Fruit fly (Drosophila melanogaster): ENCODE measurements around the gene Yp3.

The Yp3 gene

DNA sequence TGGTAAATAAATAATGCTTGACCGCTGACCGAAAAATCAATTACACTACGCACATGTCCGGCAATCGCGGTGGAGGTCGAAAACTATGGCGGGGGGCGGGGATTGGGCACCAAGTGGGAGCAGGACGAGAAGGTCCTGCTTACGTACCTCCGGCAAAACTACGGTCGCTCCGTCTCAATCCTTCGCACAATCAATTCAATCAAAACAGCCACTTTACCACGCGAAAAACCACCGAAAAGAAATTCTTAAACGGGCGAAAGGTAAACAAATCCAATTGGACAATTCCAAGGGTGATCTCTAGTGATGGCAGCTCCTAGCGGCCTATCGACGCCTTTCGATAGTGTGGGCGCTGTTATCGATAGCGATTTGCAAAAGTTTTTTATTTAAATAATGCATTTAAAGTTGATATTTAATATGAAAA, 41.4 kb upstream of the Yp3 start, which contains the start of gene Nadsyn (continued):
- TF ChIP-seq CG14860 (GFP tag; IDR thresholded peaks at IDR 0.05; ENCODE audit: partially characterized antibody) = peak; percentile 69
- no peak for TF ChIP-seq corto (GFP tag; optimal IDR thresholded peaks at IDR 0.05)
- no peak for TF ChIP-seq CG14014 (GFP tag; IDR thresholded peaks at IDR 0.05)
- TF ChIP-seq Trl (optimal IDR thresholded peaks at IDR 0.05) = no peak
- no peak for TF ChIP-seq Trl (GFP tag; optimal IDR thresholded peaks at IDR 0.05)
- TF ChIP-seq knrl (GFP tag; IDR thresholded peaks at IDR 0.05; ENCODE audit: partially characterized antibody) = peak; percentile 84
- TF ChIP-seq Ptx1 (GFP tag; IDR thresholded peaks at IDR 0.05) = no peak
- TF ChIP-seq ase (GFP tag; IDR thresholded peaks at IDR 0.05) = no peak
- no peak for TF ChIP-seq Asciz (GFP tag; optimal IDR thresholded peaks at IDR 0.05)
- TF ChIP-seq psq (GFP tag; optimal IDR thresholded peaks at IDR 0.05) = no peak
- TF ChIP-seq Dip3 (GFP tag; optimal IDR thresholded peaks at IDR 0.05) = no peak
- no peak for TF ChIP-seq CG10543 (GFP tag; optimal IDR thresholded peaks at IDR 0.05)
- no peak for TF ChIP-seq Bdp1 (GFP tag; optimal IDR thresholded peaks at IDR 0.05)
- TF ChIP-seq CG11504 (tag; optimal IDR thresholded peaks at IDR 0.05) = no peak
- TF ChIP-seq ash1 (GFP tag; optimal IDR thresholded peaks at IDR 0.05) = no peak
- peak; percentile 66; the same call in 1 of the 2 replicates for TF ChIP-seq CG42726 (GFP tag; IDR thresholded peaks at IDR 0.05; ENCODE audit: partially characterized antibody)
- TF ChIP-seq Rfx (GFP tag; IDR thresholded peaks at IDR 0.05) = no peak
- peak; percentile 81 for TF ChIP-seq Med (GFP tag)
- TF ChIP-seq unc-4 (GFP tag; IDR thresholded peaks at IDR 0.05; ENCODE audit: partially characterized antibody) = peak; percentile 81
- no peak for TF ChIP-seq Rx (GFP tag; IDR thresholded peaks at IDR 0.05)
- no peak for TF ChIP-seq CG10565 (GFP tag; optimal IDR thresholded peaks at IDR 0.05)
- TF ChIP-seq CG4282 (GFP tag; optimal IDR thresholded peaks at IDR 0.05) = no peak
- TF ChIP-seq tgo (GFP tag; IDR thresholded peaks at IDR 0.05) = no peak
- no peak for TF ChIP-seq Chrac-16 (GFP tag; optimal IDR thresholded peaks at IDR 0.05)
- TF ChIP-seq nerfin-1 (tag; optimal IDR thresholded peaks at IDR 0.05) = peak; percentile 20
- TF ChIP-seq tll (GFP tag; optimal IDR thresholded peaks at IDR 0.05) = no peak
- TF ChIP-seq so (GFP tag; IDR thresholded peaks at IDR 0.05) = no peak
- TF ChIP-seq sima (GFP tag; optimal IDR thresholded peaks at IDR 0.05) = no peak
- no peak for TF ChIP-seq Poxn (GFP tag; IDR thresholded peaks at IDR 0.05)
- TF ChIP-seq CG7963 (GFP tag; IDR thresholded peaks at IDR 0.05; ENCODE audit: partially characterized antibody) = peak; percentile 82; the same call in 2 of the 3 replicates
- TF ChIP-seq pan (optimal IDR thresholded peaks at IDR 0.05) = no peak
- TF ChIP-seq pan (GFP tag; optimal IDR thresholded peaks at IDR 0.05 in 1 of 2, IDR thresholded peaks at IDR 0.05 in 1 of 2) = no peak
- no peak for TF ChIP-seq CG11093 (GFP tag; IDR thresholded peaks at IDR 0.05)
- TF ChIP-seq CG16779 (GFP tag; IDR thresholded peaks at IDR 0.05) = no peak
- no peak for TF ChIP-seq CG11723 (GFP tag; optimal IDR thresholded peaks at IDR 0.05)
- no peak for TF ChIP-seq CG7556 (GFP tag; optimal IDR thresholded peaks at IDR 0.05)
- TF ChIP-seq CG15601 (tag; optimal IDR thresholded peaks at IDR 0.05) = no peak
- TF ChIP-seq PHDP (tag; optimal IDR thresholded peaks at IDR 0.05) = no peak
- peak; percentile 70 for TF ChIP-seq inv (GFP tag; IDR thresholded peaks at IDR 0.05; ENCODE audit: partially characterized antibody)
- TF ChIP-seq ken (GFP tag; IDR thresholded peaks at IDR 0.05) = no peak
- TF ChIP-seq CG12659 (GFP tag; optimal IDR thresholded peaks at IDR 0.05) = peak; percentile 49
- no peak for TF ChIP-seq CG33557 (GFP tag; optimal IDR thresholded peaks at IDR 0.05)
- TF ChIP-seq CG4617 (GFP tag; optimal IDR thresholded peaks at IDR 0.05; ENCODE audit: borderline replicate concordance) = peak; percentile 14
- TF ChIP-seq CG12104 (GFP tag; optimal IDR thresholded peaks at IDR 0.05) = no peak
- TF ChIP-seq Oaz (GFP tag; IDR thresholded peaks at IDR 0.05) = no peak
- no peak for TF ChIP-seq fd64A (GFP tag; optimal IDR thresholded peaks at IDR 0.05)
- TF ChIP-seq Doc3 (GFP tag; IDR thresholded peaks at IDR 0.05; ENCODE audit: partially characterized antibody) = peak; percentile 79
- no peak for TF ChIP-seq croc (GFP tag; conservative IDR thresholded peaks at IDR 0.05)
- TF ChIP-seq pros (GFP tag; optimal IDR thresholded peaks at IDR 0.05) = no peak
- TF ChIP-seq hkb (optimal IDR thresholded peaks at IDR 0.05) = no peak
- TF ChIP-seq hkb (GFP tag; IDR thresholded peaks at IDR 0.05) = no peak
